Fruit fly (Drosophila melanogaster) whole organism, embryonic: ENCODE measurements around the gene CG15498.

Experiments
- B-H2 ChIP-seq: fragments of 200-800 bp; sonication (Bioruptor generic); optimal IDR thresholded peaks from 2 replicates; lab custom pipeline; 2018; ENCODE audit warnings: missing biosample characterization, mild to moderate bottlenecking, missing genetic modification characterization
- BtbVII ChIP-seq: fragments of 200-800 bp; sonication (Bioruptor generic); optimal IDR thresholded peaks from 3 replicates; lab custom pipeline; 2017; ENCODE audit warnings: missing biosample characterization, mild to moderate bottlenecking, missing genetic modification characterization
- Bteb2 ChIP-seq: fragments of 200-800 bp; sonication (Bioruptor generic); optimal IDR thresholded peaks from 2 replicates; lab custom pipeline; 2016; ENCODE audit warnings: missing biosample characterization, missing genetic modification characterization
- CG11504 ChIP-seq: fragments of 200-800 bp; sonication (Bioruptor generic); optimal IDR thresholded peaks from 3 replicates; lab custom pipeline; 2019; ENCODE audit warnings: missing biosample characterization, mild to moderate bottlenecking, missing genetic modification characterization, moderate library complexity
- CG12219 ChIP-seq: fragments of 200-800 bp; sonication (Bioruptor generic); optimal IDR thresholded peaks from 3 replicates; lab custom pipeline; 2018; ENCODE audit warnings: missing biosample characterization, mild to moderate bottlenecking, missing genetic modification characterization
- CG1233 ChIP-seq: fragments of 200-800 bp; sonication (Bioruptor generic); optimal IDR thresholded peaks from 4 replicates; lab custom pipeline; 2018; ENCODE audit warnings: missing biosample characterization, mild to moderate bottlenecking, missing genetic modification characterization
- CG12769 ChIP-seq: fragments of 200-800 bp; sonication (Bioruptor generic); optimal IDR thresholded peaks from 2 replicates; lab custom pipeline; 2019; ENCODE audit warnings: missing biosample characterization, mild to moderate bottlenecking, missing genetic modification characterization, moderate library complexity
- CG13894 ChIP-seq: fragments of 200-800 bp; sonication (Bioruptor generic); optimal IDR thresholded peaks from 3 replicates; lab custom pipeline; 2018; ENCODE audit warnings: missing biosample characterization, mild to moderate bottlenecking, missing genetic modification characterization, moderate library complexity
- CG14050 ChIP-seq: fragments of 200-800 bp; sonication (Bioruptor generic); IDR thresholded peaks from 3 replicates; pipeline ENCODE4 v1.3.6; 2022; ENCODE audit warnings: missing biosample characterization, missing genetic modification characterization
- CG14710 ChIP-seq: fragments of 200-800 bp; sonication (Bioruptor generic); optimal IDR thresholded peaks from 3 replicates; lab custom pipeline; 2019; ENCODE audit warnings: missing biosample characterization, mild to moderate bottlenecking, missing genetic modification characterization, moderate library complexity
- CG1603 ChIP-seq: fragments of 200-800 bp; sonication (Bioruptor generic); optimal IDR thresholded peaks from 2 replicates; lab custom pipeline; 2019; ENCODE audit warnings: missing biosample characterization, mild to moderate bottlenecking, missing genetic modification characterization, moderate library complexity
- CG17385 ChIP-seq: fragments of 200-800 bp; sonication (Bioruptor generic); optimal IDR thresholded peaks from 3 replicates; lab custom pipeline; 2018; ENCODE audit warnings: missing biosample characterization, mild to moderate bottlenecking, missing genetic modification characterization
- CG17612 ChIP-seq: fragments of 200-800 bp; sonication (Bioruptor generic); IDR thresholded peaks from 2 replicates; pipeline ENCODE4 v1.3.6; 2022; ENCODE audit warnings: missing biosample characterization, missing genetic modification characterization
- CG18476 ChIP-seq: fragments of 200-800 bp; sonication (Bioruptor generic); optimal IDR thresholded peaks from 2 replicates; lab custom pipeline; 2016; ENCODE audit warnings: missing biosample characterization, mild to moderate bottlenecking, missing genetic modification characterization
- CG30431 ChIP-seq: fragments of 200-800 bp; sonication (Bioruptor generic); optimal IDR thresholded peaks from 2 replicates; lab custom pipeline; 2017; ENCODE audit warnings: missing biosample characterization, missing genetic modification characterization
- CG31224 ChIP-seq: fragments of 200-800 bp; sonication (Bioruptor generic); IDR thresholded peaks from 2 replicates; pipeline ENCODE4 v1.3.6; 2022; ENCODE audit warnings: missing biosample characterization, missing genetic modification characterization
- CG31365 ChIP-seq: fragments of 200-800 bp; sonication (Bioruptor generic); optimal IDR thresholded peaks from 2 replicates; lab custom pipeline; 2018; ENCODE audit warnings: missing biosample characterization, mild to moderate bottlenecking, missing genetic modification characterization
- CG3838 ChIP-seq: fragments of 200-800 bp; sonication (Bioruptor generic); optimal IDR thresholded peaks from 3 replicates; lab custom pipeline; 2016; ENCODE audit warnings: missing biosample characterization, missing genetic modification characterization
- CG43689 ChIP-seq: fragments of 200-800 bp; sonication (Bioruptor generic); IDR thresholded peaks from 2 replicates; pipeline ENCODE4 v1.3.6; 2022; ENCODE audit warnings: missing biosample characterization, missing genetic modification characterization
- CG4404 ChIP-seq: fragments of 200-800 bp; sonication (Bioruptor generic); IDR thresholded peaks from 2 replicates; pipeline ENCODE4 v1.3.6; 2022; ENCODE audit warnings: missing biosample characterization, missing genetic modification characterization
- CG6272 ChIP-seq: fragments of 200-800 bp; sonication (Bioruptor generic); IDR thresholded peaks from 2 replicates; pipeline ENCODE4 v1.3.6; 2022; ENCODE audit warnings: missing biosample characterization, missing genetic modification characterization
- CG6791 ChIP-seq: fragments of 200-800 bp; sonication (Bioruptor generic); IDR thresholded peaks from 3 replicates; pipeline ENCODE4 v1.3.6; 2022; ENCODE audit warnings: missing biosample characterization, missing genetic modification characterization; ENCODE audit not compliant: partially characterized antibody
- D19A ChIP-seq: fragments of 200-800 bp; optimal IDR thresholded peaks from 3 replicates; lab custom pipeline; 2019; ENCODE audit warnings: missing biosample characterization, mild to moderate bottlenecking, missing genetic modification characterization, moderate library complexity
- Dfd ChIP-seq, 2 experiments: fragments of >200 bp; optimal IDR thresholded peaks; 2 replicates each; lab custom pipeline; 2017; ENCODE audit warnings: missing biosample characterization in 2 of 2, missing genetic modification characterization in 2 of 2
- Dip3 ChIP-seq: fragments of 200-800 bp; sonication (Bioruptor generic); optimal IDR thresholded peaks from 3 replicates; lab custom pipeline; 2016; ENCODE audit warnings: missing biosample characterization, missing genetic modification characterization
- Hand ChIP-seq: fragments of 200-800 bp; sonication (Bioruptor generic); optimal IDR thresholded peaks from 2 replicates; lab custom pipeline; 2017; ENCODE audit warnings: mild to moderate bottlenecking, missing biosample characterization, missing genetic modification reagents, missing genetic modification characterization
- Hr78 ChIP-seq, 2 experiments: fragments of 200-800 bp in 1 of 2; fragments of >200 bp in 1 of 2; sonication (Bioruptor generic) in 1 of 2; optimal IDR thresholded peaks; 2 replicates each; lab custom pipeline; 2017 to 2019; ENCODE audit warnings: missing biosample characterization in 2 of 2, missing genetic modification characterization in 2 of 2, mild to moderate bottlenecking in 1 of 2, moderate library complexity in 1 of 2
- Spps ChIP-seq: fragments of 200-800 bp; sonication (Bioruptor generic); optimal IDR thresholded peaks from 2 replicates; lab custom pipeline; 2018; ENCODE audit warnings: missing biosample characterization, mild to moderate bottlenecking, missing genetic modification characterization
- abd-A ChIP-seq: fragments of 200-800 bp; sonication (Bioruptor generic); optimal IDR thresholded peaks from 3 replicates; lab custom pipeline; 2019; ENCODE audit warnings: missing biosample characterization, mild to moderate bottlenecking, missing genetic modification characterization, moderate library complexity
- chinmo ChIP-seq: fragments of 200-800 bp; sonication (Bioruptor generic); IDR thresholded peaks from 4 replicates; pipeline ENCODE4 v1.3.6; 2022; ENCODE audit warnings: missing biosample characterization, missing genetic modification characterization; ENCODE audit not compliant: partially characterized antibody
- dysf ChIP-seq: fragments of 200-800 bp; sonication (Bioruptor generic); IDR thresholded peaks from 3 replicates; pipeline ENCODE4 v1.3.6; 2022; ENCODE audit warnings: missing biosample characterization, missing genetic modification characterization
- fd64A ChIP-seq: fragments of 200-800 bp; sonication (Bioruptor generic); optimal IDR thresholded peaks from 3 replicates; lab custom pipeline; 2018; ENCODE audit warnings: missing biosample characterization, mild to moderate bottlenecking, missing genetic modification characterization
- ftz-f1 ChIP-seq: fragments of 200-800 bp; sonication (Bioruptor generic); optimal IDR thresholded peaks from 2 replicates; lab custom pipeline; 2016; ENCODE audit warnings: missing biosample characterization, missing genetic modification characterization
- grn ChIP-seq: fragments of 200-800 bp; sonication (Bioruptor generic); optimal IDR thresholded peaks from 3 replicates; lab custom pipeline; 2017; ENCODE audit warnings: missing biosample characterization, missing genetic modification characterization
- onecut ChIP-seq: fragments of 200-800 bp; sonication (Bioruptor generic); IDR thresholded peaks from 2 replicates; pipeline ENCODE4 v1.3.6; 2022; ENCODE audit warnings: missing biosample characterization, missing genetic modification characterization
- pros ChIP-seq: fragments of 200-800 bp; sonication (Bioruptor generic); optimal IDR thresholded peaks from 3 replicates; lab custom pipeline; 2019; ENCODE audit warnings: missing biosample characterization, mild to moderate bottlenecking, missing genetic modification characterization, moderate library complexity
- sd ChIP-seq: fragments of 200-800 bp; sonication (Bioruptor generic); optimal IDR thresholded peaks from 3 replicates; lab custom pipeline; 2018; ENCODE audit warnings: missing biosample characterization, mild to moderate bottlenecking, missing genetic modification characterization, moderate library complexity
- sqz ChIP-seq: fragments of 200-800 bp; sonication (Bioruptor generic); optimal IDR thresholded peaks from 3 replicates; lab custom pipeline; 2018; ENCODE audit warnings: missing biosample characterization, mild to moderate bottlenecking, missing genetic modification characterization
- unc-4 ChIP-seq: fragments of 200-800 bp; sonication (Bioruptor generic); IDR thresholded peaks from 2 replicates; pipeline ENCODE4 v1.3.6; 2022; ENCODE audit warnings: missing biosample characterization, missing genetic modification characterization; ENCODE audit not compliant: partially characterized antibody
- wor ChIP-seq: fragments of 200-800 bp; sonication (Bioruptor generic); IDR thresholded peaks from 2 replicates; pipeline ENCODE4 v1.3.6; 2022; ENCODE audit warnings: missing biosample characterization, missing genetic modification characterization
- zen ChIP-seq: fragments of 200-800 bp; sonication (Bioruptor generic); optimal IDR thresholded peaks from 3 replicates; lab custom pipeline; 2018; ENCODE audit warnings: missing biosample characterization, mild to moderate bottlenecking, missing genetic modification characterization, moderate library complexity

CG15498 gene

DNA sequence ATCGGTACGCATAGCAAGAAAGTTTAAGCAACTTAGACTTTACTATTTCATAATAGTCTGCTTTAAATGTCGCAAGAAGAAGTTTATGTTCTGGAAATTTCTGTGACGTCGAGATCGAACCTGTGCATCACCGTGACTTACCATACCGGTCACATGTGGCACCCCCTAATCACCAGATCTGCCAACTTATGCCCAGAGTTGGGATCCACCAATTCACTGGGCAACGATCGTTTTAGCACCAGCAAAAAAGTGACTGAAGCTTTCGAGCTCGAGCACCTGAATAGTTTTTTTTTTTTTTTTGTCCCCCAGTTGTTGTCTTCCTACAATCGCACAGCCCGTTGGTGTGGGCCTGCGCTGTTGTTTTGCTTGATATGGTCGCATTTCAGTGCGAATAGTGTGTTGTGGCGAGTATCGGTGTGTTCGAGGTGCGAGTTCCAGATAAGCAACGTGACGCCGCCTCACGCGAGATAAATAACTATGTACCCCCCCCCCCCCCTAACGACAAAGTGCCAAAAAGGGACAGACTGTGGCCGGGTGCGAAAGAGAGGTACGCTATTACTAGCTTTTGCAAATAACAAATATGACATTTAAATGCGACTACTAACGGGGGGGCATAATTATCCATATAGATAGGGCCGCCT, 15.5 kb upstream of the CG15498 start (continued):
- TF ChIP-seq CG31224 (GFP tag; lab: Robert Waterston, UW) (peak; percentile 8; the same call in 1 of the 2 replicates), Bteb2 (GFP tag; lab: Kevin White, UChicago) (no peak), wor (no peak)

DNA sequence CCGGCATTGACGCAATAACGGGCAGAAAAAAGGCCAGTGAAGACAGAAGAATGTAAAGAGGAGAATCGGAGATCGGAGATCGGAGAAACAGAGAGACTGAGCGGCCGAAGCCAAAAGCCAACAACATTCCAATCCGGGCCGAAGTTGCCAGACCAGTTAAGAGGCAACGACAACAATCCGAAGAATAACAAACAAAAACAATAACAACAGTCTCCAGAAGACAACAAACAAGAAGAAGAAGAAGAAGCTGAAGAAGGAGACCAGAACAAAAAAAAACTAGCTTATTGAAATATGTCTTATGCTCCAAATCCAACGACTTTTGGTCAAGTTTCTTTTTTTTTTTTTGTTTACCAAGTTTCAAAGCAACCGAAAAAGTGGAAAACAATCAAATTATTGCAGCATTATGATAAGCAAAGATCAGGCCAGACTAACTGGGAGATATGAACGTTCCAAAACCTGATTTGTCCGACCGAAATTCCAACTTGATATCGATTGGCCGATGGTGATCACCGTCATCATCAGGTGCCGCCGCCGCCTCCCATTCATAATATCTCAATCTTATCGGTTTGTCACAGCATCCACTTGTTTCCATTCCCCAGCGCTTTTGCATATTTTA, 14.8 kb upstream of the CG15498 start:
- TF ChIP-seq B-H2 (GFP tag; lab: Kevin White, UChicago) (peak; percentile 6), CG12769 (tag; lab: Kevin White, UChicago) (peak; percentile 17), onecut (GFP tag; lab: Robert Waterston, UW) (peak; percentile 65), sqz (GFP tag; lab: Kevin White, UChicago) (peak; percentile 57), sd (tag; lab: Kevin White, UChicago) (peak; percentile 94), CG6791 (0 out of 3 replicates have a peak, but pooled peaks have one; percentile 24), pros (GFP tag; lab: Kevin White, UChicago) (peak; percentile 51), CG6272 (GFP tag; lab: Robert Waterston, UW) (no peak), CG13894 (tag; lab: Kevin White, UChicago) (peak; percentile 47), chinmo (peak; percentile 89; the same call in 3 of the 4 replicates), CG30431 (GFP tag; lab: Kevin White, UChicago) (no peak), CG12219 (GFP tag; lab: Kevin White, UChicago) (no peak), unc-4 (GFP tag; lab: Robert Waterston, UW) (no peak), grn (GFP tag; lab: Kevin White, UChicago) (peak; percentile 50), abd-A (tag; lab: Kevin White, UChicago) (peak; percentile 86), CG14710 (tag; lab: Kevin White, UChicago) (no peak), CG17385 (GFP tag; lab: Kevin White, UChicago) (peak; percentile 69)

DNA sequence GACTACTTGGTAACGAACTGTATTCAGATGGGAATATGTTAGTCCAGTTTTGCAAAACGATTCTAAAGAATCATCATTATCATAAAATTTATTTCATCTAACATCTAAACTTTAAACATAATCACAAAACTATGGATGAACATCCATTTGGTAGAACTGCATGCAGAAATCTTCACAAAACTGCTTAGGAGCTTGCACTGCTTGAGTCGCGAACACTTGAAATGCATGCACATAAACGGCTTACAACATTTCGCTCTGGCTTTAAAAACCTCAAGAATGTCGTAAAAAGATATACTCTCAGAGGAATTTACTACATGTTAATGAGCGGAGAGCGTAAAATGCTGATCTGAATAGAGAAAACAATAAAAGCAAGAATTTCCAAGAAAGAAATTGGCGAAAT, 14.1 kb upstream of the CG15498 start:
- no peak for TF ChIP-seq CG3838 (GFP tag; lab: Kevin White, UChicago)
- TF ChIP-seq D19A, result no peak
- TF ChIP-seq CG18476, result no peak
- peak; percentile 68 for TF ChIP-seq CG31365 (tag; lab: Kevin White, UChicago)
- no peak for TF ChIP-seq fd64A (GFP tag; lab: Kevin White, UChicago)
- TF ChIP-seq CG31224 (GFP tag; lab: Robert Waterston, UW), result no peak
- TF ChIP-seq zen (tag; lab: Kevin White, UChicago), result no peak
- TF ChIP-seq Hr78 (GFP tag; optimal IDR thresholded peaks at IDR 0.05; lab: Kevin White, UChicago), result no peak
- TF ChIP-seq CG11504 (tag; lab: Kevin White, UChicago), result peak; percentile 64
- no peak for TF ChIP-seq Spps
- no peak for TF ChIP-seq dysf
- no peak for TF ChIP-seq ftz-f1 (GFP tag; lab: Kevin White, UChicago)
- TF ChIP-seq BtbVII (GFP tag; lab: Kevin White, UChicago), result no peak
- TF ChIP-seq CG14050, result no peak
- TF ChIP-seq CG1233 (GFP tag; lab: Kevin White, UChicago), result no peak
- TF ChIP-seq Dfd (GFP tag; optimal IDR thresholded peaks at IDR 0.05; lab: Kevin White, UChicago), result peak in 1 of 2 experiments; percentile 1
- TF ChIP-seq CG43689, result no peak
- TF ChIP-seq chinmo, result no peak
- no peak for TF ChIP-seq CG4404 (GFP tag; lab: Robert Waterston, UW)
- no peak for TF ChIP-seq Dip3 (GFP tag; lab: Kevin White, UChicago)
- TF ChIP-seq CG17612 (GFP tag; lab: Robert Waterston, UW), result no peak
- no peak for TF ChIP-seq CG1603 (tag; lab: Kevin White, UChicago)
- TF ChIP-seq Hand (GFP tag; lab: Kevin White, UChicago), result no peak
